Fruit fly (Drosophila melanogaster) whole organism, embryonic: Measurements from ENCODE around the gene CG16734.

Experiments used
- Asciz ChIP-seq: fragments of 200-800 bp; sonication (Bioruptor generic); optimal IDR thresholded peaks from 2 replicates; lab custom pipeline; 2017; ENCODE audit warnings: missing biosample characterization, mild to moderate bottlenecking, missing genetic modification characterization, missing genetic modification reagents
- CG10274 ChIP-seq: fragments of 200-800 bp; sonication (Bioruptor generic); optimal IDR thresholded peaks from 3 replicates; lab custom pipeline; 2017; ENCODE audit warnings: missing biosample characterization, mild to moderate bottlenecking, missing genetic modification characterization
- CG11504 ChIP-seq: fragments of 200-800 bp; sonication (Bioruptor generic); optimal IDR thresholded peaks from 3 replicates; lab custom pipeline; 2019; ENCODE audit warnings: missing biosample characterization, mild to moderate bottlenecking, missing genetic modification characterization, moderate library complexity
- CG12219 ChIP-seq: fragments of 200-800 bp; sonication (Bioruptor generic); optimal IDR thresholded peaks from 3 replicates; lab custom pipeline; 2018; ENCODE audit warnings: missing biosample characterization, mild to moderate bottlenecking, missing genetic modification characterization
- CG12744 ChIP-seq: fragments of 200-800 bp; sonication (Bioruptor generic); optimal IDR thresholded peaks from 2 replicates; lab custom pipeline; 2016; ENCODE audit warnings: missing biosample characterization, missing genetic modification characterization
- CG15479 ChIP-seq: fragments of 200-800 bp; sonication (Bioruptor generic); optimal IDR thresholded peaks from 3 replicates; lab custom pipeline; 2019; ENCODE audit warnings: missing biosample characterization, mild to moderate bottlenecking, missing genetic modification characterization, moderate library complexity
- CG1603 ChIP-seq: fragments of 200-800 bp; sonication (Bioruptor generic); optimal IDR thresholded peaks from 2 replicates; lab custom pipeline; 2019; ENCODE audit warnings: missing biosample characterization, mild to moderate bottlenecking, missing genetic modification characterization, moderate library complexity
- CG17385 ChIP-seq: fragments of 200-800 bp; sonication (Bioruptor generic); optimal IDR thresholded peaks from 3 replicates; lab custom pipeline; 2018; ENCODE audit warnings: missing biosample characterization, mild to moderate bottlenecking, missing genetic modification characterization
- CG17829 ChIP-seq: fragments of 200-800 bp; optimal IDR thresholded peaks from 2 replicates; lab custom pipeline; 2019; ENCODE audit warnings: missing biosample characterization, mild to moderate bottlenecking, missing genetic modification characterization, moderate library complexity
- CG18476 ChIP-seq: fragments of 200-800 bp; sonication (Bioruptor generic); optimal IDR thresholded peaks from 2 replicates; lab custom pipeline; 2016; ENCODE audit warnings: missing biosample characterization, mild to moderate bottlenecking, missing genetic modification characterization
- CG30020 ChIP-seq: fragments of 200-800 bp; optimal IDR thresholded peaks from 2 replicates; lab custom pipeline; 2019; ENCODE audit warnings: missing biosample characterization, mild to moderate bottlenecking, missing genetic modification characterization, moderate library complexity
- CG3065 ChIP-seq: fragments of 200-800 bp; sonication (Bioruptor generic); optimal IDR thresholded peaks from 2 replicates; lab custom pipeline; 2016; ENCODE audit warnings: missing biosample characterization, missing genetic modification characterization
- CG3726 ChIP-seq: fragments of 200-800 bp; sonication (Bioruptor generic); IDR thresholded peaks from 3 replicates; pipeline ENCODE4, ENCODE4 v1.3.6; 2022; ENCODE audit warnings: missing biosample characterization, missing genetic modification characterization
- CG6791 ChIP-seq: fragments of 200-800 bp; sonication (Bioruptor generic); IDR thresholded peaks from 3 replicates; pipeline ENCODE4 v1.3.6; 2022; ENCODE audit warnings: missing biosample characterization, missing genetic modification characterization; ENCODE audit not compliant: partially characterized antibody
- CG7556 ChIP-seq: fragments of 200-800 bp; sonication (Bioruptor generic); optimal IDR thresholded peaks from 2 replicates; lab custom pipeline; 2017; ENCODE audit warnings: missing biosample characterization, mild to moderate bottlenecking, missing genetic modification characterization
- CG7745 ChIP-seq: fragments of 200-800 bp; sonication (Bioruptor generic); optimal IDR thresholded peaks from 2 replicates; lab custom pipeline; 2018; ENCODE audit warnings: missing biosample characterization, mild to moderate bottlenecking, missing genetic modification characterization, moderate library complexity
- CG8765 ChIP-seq: fragments of 200-800 bp; sonication (Bioruptor generic); IDR thresholded peaks from 2 replicates; pipeline ENCODE4 v1.3.6; 2022; ENCODE audit warnings: missing biosample characterization, missing genetic modification characterization
- CG8944 ChIP-seq: fragments of 200-800 bp; sonication (Bioruptor generic); optimal IDR thresholded peaks from 3 replicates; lab custom pipeline; 2016; ENCODE audit warnings: missing biosample characterization, missing genetic modification characterization
- CkIIα-i1 ChIP-seq: fragments of 200-800 bp; sonication (Bioruptor generic); IDR thresholded peaks from 2 replicates; pipeline ENCODE4 v1.3.6; 2022; ENCODE audit warnings: missing biosample characterization, missing genetic modification characterization
- Doc3 ChIP-seq: fragments of 200-800 bp; sonication (Bioruptor generic); IDR thresholded peaks from 3 replicates; pipeline ENCODE4 v1.3.6; 2022; ENCODE audit warnings: missing biosample characterization, missing genetic modification characterization; ENCODE audit not compliant: partially characterized antibody
- Hr78 ChIP-seq, 2 experiments: fragments of 200-800 bp in 1 of 2; fragments of >200 bp in 1 of 2; sonication (Bioruptor generic) in 1 of 2; optimal IDR thresholded peaks; 2 replicates each; lab custom pipeline; 2017 to 2019; ENCODE audit warnings: missing biosample characterization in 2 of 2, missing genetic modification characterization in 2 of 2, mild to moderate bottlenecking in 1 of 2, moderate library complexity in 1 of 2
- Max ChIP-seq: fragments of 200-800 bp; sonication (Bioruptor generic); optimal IDR thresholded peaks from 2 replicates; lab custom pipeline; 2016; ENCODE audit warnings: missing biosample characterization, mild to moderate bottlenecking, missing genetic modification characterization
- Myb ChIP-seq: fragments of 200-800 bp; sonication (Bioruptor generic); optimal IDR thresholded peaks from 2 replicates; lab custom pipeline; 2016; ENCODE audit warnings: missing biosample characterization, missing genetic modification characterization
- Neu2 ChIP-seq: fragments of 200-800 bp; sonication (Bioruptor generic); optimal IDR thresholded peaks from 3 replicates; lab custom pipeline; 2016; ENCODE audit warnings: missing biosample characterization, missing genetic modification characterization, borderline replicate concordance
- Usf ChIP-seq: fragments of 200-800 bp; sonication (Bioruptor generic); optimal IDR thresholded peaks from 2 replicates; lab custom pipeline; 2017; ENCODE audit warnings: missing genotype, missing biosample characterization, missing genetic modification characterization
- Xrp1 ChIP-seq: fragments of 200-800 bp; sonication (Bioruptor generic); IDR thresholded peaks from 2 replicates; pipeline ENCODE4 v1.3.6; 2022; ENCODE audit warnings: missing biosample characterization, missing genetic modification characterization
- ab ChIP-seq: fragments of 200-800 bp; sonication (Bioruptor generic); optimal IDR thresholded peaks from 2 replicates; lab custom pipeline; 2016; ENCODE audit warnings: missing biosample characterization, missing genetic modification characterization
- az2 ChIP-seq: fragments of 200-800 bp; sonication (Bioruptor generic); optimal IDR thresholded peaks from 3 replicates; lab custom pipeline; 2016; ENCODE audit warnings: missing biosample characterization, missing genetic modification characterization
- chif ChIP-seq, 2 experiments: fragments of 200-800 bp; sonication (Bioruptor generic); optimal IDR thresholded peaks; 3 replicates each; lab custom pipeline; 2016; ENCODE audit warnings: missing biosample characterization in 2 of 2, missing genetic modification characterization in 2 of 2
- corto ChIP-seq: fragments of 200-800 bp; sonication (Bioruptor generic); optimal IDR thresholded peaks from 2 replicates; lab custom pipeline; 2016; ENCODE audit warnings: missing biosample characterization, mild to moderate bottlenecking, missing genetic modification characterization, moderate library complexity
- crp ChIP-seq, 2 experiments: fragments of 200-800 bp; sonication (Bioruptor generic); optimal IDR thresholded peaks; 2 replicates in 1 of 2; 3 replicates in 1 of 2; lab custom pipeline; 2017; ENCODE audit warnings: missing biosample characterization in 2 of 2, missing genetic modification characterization in 2 of 2, mild to moderate bottlenecking in 1 of 2, moderate library complexity in 1 of 2
- gro ChIP-seq: fragments of 200-800 bp; sonication (Bioruptor generic); optimal IDR thresholded peaks from 2 replicates; lab custom pipeline; 2016; ENCODE audit warnings: missing biosample characterization, missing genetic modification characterization
- her ChIP-seq: fragments of 200-800 bp; sonication (Bioruptor generic); optimal IDR thresholded peaks from 2 replicates; lab custom pipeline; 2016; ENCODE audit warnings: missing biosample characterization, missing genetic modification characterization
- jumu ChIP-seq: fragments of 200-800 bp; sonication (Bioruptor generic); optimal IDR thresholded peaks from 3 replicates; lab custom pipeline; 2016; ENCODE audit warnings: missing biosample characterization, missing genetic modification characterization
- nau ChIP-seq: fragments of 200-800 bp; sonication (Bioruptor generic); optimal IDR thresholded peaks from 3 replicates; lab custom pipeline; 2017; ENCODE audit warnings: missing biosample characterization, mild to moderate bottlenecking, missing genetic modification characterization, missing genetic modification reagents
- oc ChIP-seq: fragments of 200-800 bp; sonication (Bioruptor generic); optimal IDR thresholded peaks from 2 replicates; lab custom pipeline; 2018; ENCODE audit warnings: missing biosample characterization, mild to moderate bottlenecking, missing genetic modification characterization, moderate library complexity
- org-1 ChIP-seq: fragments of 200-800 bp; sonication (Bioruptor generic); optimal IDR thresholded peaks from 2 replicates; lab custom pipeline; 2017; ENCODE audit warnings: missing biosample characterization, missing genetic modification characterization
- peb ChIP-seq: fragments of 200-800 bp; sonication (Bioruptor generic); IDR thresholded peaks from 2 replicates; pipeline ENCODE4 v1.3.6; 2022; ENCODE audit warnings: missing biosample characterization, missing genetic modification characterization
- psq ChIP-seq: fragments of 200-800 bp; sonication (Bioruptor generic); optimal IDR thresholded peaks from 2 replicates; lab custom pipeline; 2017; ENCODE audit warnings: missing biosample characterization, missing genetic modification characterization
- row ChIP-seq: fragments of 200-800 bp; sonication (Bioruptor generic); IDR thresholded peaks from 3 replicates; pipeline ENCODE4 v1.3.6; 2022; ENCODE audit warnings: missing biosample characterization, missing genetic modification characterization
- shn ChIP-seq: fragments of 200-800 bp; sonication (Bioruptor generic); optimal IDR thresholded peaks from 3 replicates; lab custom pipeline; 2016; ENCODE audit warnings: missing biosample characterization, missing genetic modification characterization
- sob ChIP-seq: fragments of 200-800 bp; sonication (Bioruptor generic); IDR thresholded peaks from 2 replicates; pipeline ENCODE4 v1.3.6; 2022; ENCODE audit warnings: missing biosample characterization, missing genetic modification characterization
- sqz ChIP-seq: fragments of 200-800 bp; sonication (Bioruptor generic); optimal IDR thresholded peaks from 3 replicates; lab custom pipeline; 2018; ENCODE audit warnings: missing biosample characterization, mild to moderate bottlenecking, missing genetic modification characterization
- tin ChIP-seq: fragments of 200-800 bp; sonication (Bioruptor generic); optimal IDR thresholded peaks from 3 replicates; lab custom pipeline; 2016; ENCODE audit warnings: missing biosample characterization, missing genetic modification characterization
- toy ChIP-seq: fragments of 200-800 bp; sonication (Bioruptor generic); IDR thresholded peaks from 2 replicates; pipeline ENCODE4 v1.3.6; 2022; ENCODE audit warnings: missing biosample characterization, missing genetic modification characterization
- twi ChIP-seq: fragments of 200-800 bp; optimal IDR thresholded peaks from 2 replicates; lab custom pipeline; 2019; ENCODE audit warnings: missing biosample characterization, mild to moderate bottlenecking, missing genetic modification characterization, moderate library complexity
- unpg ChIP-seq: fragments of 200-800 bp; sonication (Bioruptor generic); optimal IDR thresholded peaks from 3 replicates; lab custom pipeline; 2018; ENCODE audit warnings: missing biosample characterization, mild to moderate bottlenecking, missing genetic modification characterization, moderate library complexity
- vfl ChIP-seq: fragments of 200-800 bp; sonication (Bioruptor generic); optimal IDR thresholded peaks from 2 replicates; lab custom pipeline; 2016; ENCODE audit warnings: missing biosample characterization, missing genetic modification characterization
- zfh2 ChIP-seq: fragments of 200-800 bp; sonication (Bioruptor generic); optimal IDR thresholded peaks from 2 replicates; lab custom pipeline; 2016; ENCODE audit warnings: missing biosample characterization, missing genetic modification characterization

Gene CG16734

dm6 chr3R:9229075-9229835 is 25.6 kb upstream of the CG16734 start (continued):
- TF ChIP-seq Doc3 (GFP tag; lab: Robert Waterston, UW) (no peak), toy (GFP tag; lab: Robert Waterston, UW) (no peak), org-1 (GFP tag; lab: Kevin White, UChicago) (peak; percentile 62), ab (GFP tag; lab: Kevin White, UChicago) (peak; percentile 32), oc (tag; lab: Kevin White, UChicago) (peak; percentile 26), crp (GFP tag; optimal IDR thresholded peaks at IDR 0.05; lab: Kevin White, UChicago) (peak in 1 of 2 experiments; percentile 30), peb (peak; percentile 61), tin (GFP tag; lab: Kevin White, UChicago) (peak; percentile 77), CG6791 (GFP tag; lab: Robert Waterston, UW) (no peak), CG8765 (GFP tag; lab: Robert Waterston, UW) (no peak), Asciz (GFP tag; lab: Kevin White, UChicago) (peak; percentile 64), CG11504 (tag; lab: Kevin White, UChicago) (peak; percentile 78), CG7745 (tag; lab: Kevin White, UChicago) (no peak), zfh2 (peak; percentile 43), CG10274 (GFP tag; lab: Kevin White, UChicago) (no peak), CG8944 (GFP tag; lab: Kevin White, UChicago) (peak; percentile 76), CG3726 (GFP tag; lab: Robert Waterston, UW) (no peak), CG30020 (tag; lab: Kevin White, UChicago) (peak; percentile 22), psq (peak; percentile 81), Usf (GFP tag; lab: Kevin White, UChicago) (peak; percentile 25), CG3065 (GFP tag; lab: Kevin White, UChicago) (no peak), CG17385 (GFP tag; lab: Kevin White, UChicago) (peak; percentile 69), twi (tag; lab: Kevin White, UChicago) (peak; percentile 35), vfl (peak; percentile 15), nau (GFP tag; lab: Kevin White, UChicago) (peak; percentile 29), CG1603 (tag; lab: Kevin White, UChicago) (peak; percentile 78), CG18476 (peak; percentile 69), Myb (peak; percentile 52), sob (GFP tag; lab: Robert Waterston, UW) (peak; percentile 64), CG12219 (GFP tag; lab: Kevin White, UChicago) (peak; percentile 38), unpg (GFP tag; lab: Kevin White, UChicago) (peak; percentile 80), Neu2 (GFP tag; lab: Kevin White, UChicago) (no peak), CG12744 (GFP tag; lab: Kevin White, UChicago) (peak; percentile 31), Max (GFP tag; lab: Kevin White, UChicago) (peak; percentile 67), row (GFP tag; lab: Robert Waterston, UW) (peak; percentile 83), corto (GFP tag; lab: Kevin White, UChicago) (peak; percentile 97), her (peak; percentile 69), CkIIα-i1 (GFP tag; lab: Robert Waterston, UW) (no peak), az2 (peak; percentile 79), gro (GFP tag; lab: Kevin White, UChicago) (peak; percentile 36), Hr78 (GFP tag; optimal IDR thresholded peaks at IDR 0.05; lab: Kevin White, UChicago) (peak in 1 of 2 experiments; percentile 91), CG15479 (GFP tag; lab: Kevin White, UChicago) (peak; percentile 54), sqz (GFP tag; lab: Kevin White, UChicago) (peak; percentile 54), Xrp1 (GFP tag; lab: Robert Waterston, UW) (peak; percentile 90), CG17829 (peak; percentile 81), jumu (GFP tag; lab: Kevin White, UChicago) (peak; percentile 68), CG7556 (GFP tag; lab: Kevin White, UChicago) (peak; percentile 79), shn (peak; percentile 75), chif (GFP tag; optimal IDR thresholded peaks at IDR 0.05; lab: Kevin White, UChicago) (peak; percentile 86 to 90)
